Fruit fly (Drosophila melanogaster) whole organism, wandering third instar larva: Measurements from ENCODE around the gene PolE1.

Experiments
- Abd-B ChIP-seq: fragments of >200 bp; optimal IDR thresholded peaks from 2 replicates; lab custom pipeline; 2017; ENCODE audit warnings: missing biosample characterization, missing genetic modification characterization
- CG32264 ChIP-seq: fragments of 200-800 bp; sonication (Bioruptor generic); optimal IDR thresholded peaks from 2 replicates; lab custom pipeline; 2016; ENCODE audit warnings: missing biosample characterization, missing genetic modification characterization
- CG9705 ChIP-seq: fragments of 200-800 bp; sonication (Bioruptor generic); optimal IDR thresholded peaks from 2 replicates; lab custom pipeline; 2018; ENCODE audit warnings: missing biosample characterization, mild to moderate bottlenecking, missing genetic modification characterization
- CrebA ChIP-seq: fragments of 200-800 bp; sonication (Bioruptor generic); optimal IDR thresholded peaks from 2 replicates; lab custom pipeline; 2016; ENCODE audit warnings: missing biosample characterization, mild to moderate bottlenecking, missing genetic modification characterization, borderline replicate concordance
- Dif ChIP-seq: fragments of 200-275, 200-300 bp; sonication (Bioruptor generic); optimal IDR thresholded peaks from 2 replicates; lab custom pipeline; 2018; ENCODE audit warnings: missing biosample characterization, missing genetic modification characterization; ENCODE audit not compliant: partially characterized antibody
- GATAd ChIP-seq: sonication (Bioruptor generic); optimal IDR thresholded peaks from 2 replicates; lab custom pipeline; 2016; ENCODE audit warnings: missing biosample characterization, missing genetic modification characterization
- HLH106 ChIP-seq: fragments of 200-800 bp; optimal IDR thresholded peaks from 3 replicates; lab custom pipeline; 2019; ENCODE audit warnings: missing biosample characterization, mild to moderate bottlenecking, missing genetic modification characterization, moderate library complexity
- Hnf4 ChIP-seq: fragments of 200-800 bp; sonication (Bioruptor generic); optimal IDR thresholded peaks from 2 replicates; lab custom pipeline; 2016; ENCODE audit warnings: missing biosample characterization, mild to moderate bottlenecking, missing genetic modification characterization
- Hr78 ChIP-seq: fragments of >200 bp; optimal IDR thresholded peaks from 2 replicates; lab custom pipeline; 2017; ENCODE audit warnings: missing biosample characterization, missing genetic modification characterization
- Hr83 ChIP-seq: fragments of 200-300 bp; sonication (Bioruptor generic); optimal IDR thresholded peaks from 2 replicates; lab custom pipeline; 2016; ENCODE audit warnings: missing biosample characterization, mild to moderate bottlenecking, missing genetic modification characterization, moderate library complexity; ENCODE audit not compliant: poor library complexity, severe bottlenecking
- Jra ChIP-seq: sonication (Bioruptor generic); optimal IDR thresholded peaks from 2 replicates; lab custom pipeline; 2016; ENCODE audit warnings: missing biosample characterization, missing genetic modification characterization
- Myc ChIP-seq: fragments of >200 bp; optimal IDR thresholded peaks from 2 replicates; lab custom pipeline; 2017
- N ChIP-seq: fragments of >200 bp; optimal IDR thresholded peaks from 2 replicates; lab custom pipeline; 2018; ENCODE audit warnings: missing biosample characterization, missing external identifiers, missing genetic modification characterization
- OdsH ChIP-seq: fragments of 200-800 bp; sonication (Bioruptor generic); optimal IDR thresholded peaks from 2 replicates; lab custom pipeline; 2016; ENCODE audit warnings: missing biosample characterization, mild to moderate bottlenecking, missing genetic modification characterization
- Rel ChIP-seq, 2 experiments: fragments of 200-800 bp; sonication (Bioruptor generic) in 1 of 2; optimal IDR thresholded peaks; 2 replicates in 1 of 2; 3 replicates in 1 of 2; lab custom pipeline; 2016 to 2019; ENCODE audit warnings: mild to moderate bottlenecking in 2 of 2, missing biosample characterization in 2 of 2, missing genetic modification characterization in 2 of 2, moderate library complexity in 1 of 2
- Sp1 ChIP-seq: fragments of 200-800 bp; sonication (Bioruptor generic); optimal IDR thresholded peaks from 3 replicates; lab custom pipeline; 2019; ENCODE audit warnings: missing biosample characterization, mild to moderate bottlenecking, missing genetic modification characterization, moderate library complexity
- br ChIP-seq: fragments of 200-800 bp; sonication (Bioruptor generic); optimal IDR thresholded peaks from 2 replicates; lab custom pipeline; 2016; ENCODE audit warnings: missing biosample characterization, missing genetic modification characterization
- brk ChIP-seq: fragments of 200-800 bp; sonication (Bioruptor generic); optimal IDR thresholded peaks from 2 replicates; lab custom pipeline; 2016; ENCODE audit warnings: missing biosample characterization, mild to moderate bottlenecking, missing genetic modification characterization
- dl ChIP-seq, 2 experiments: fragments of 175-275, 200-275 bp in 1 of 2; fragments of 200-275 bp in 1 of 2; sonication (Bioruptor generic); optimal IDR thresholded peaks; lab custom pipeline; 2018; ENCODE audit warnings: mild to moderate bottlenecking in 2 of 2, missing biosample characterization in 2 of 2, missing genetic modification characterization in 2 of 2, moderate library complexity in 2 of 2; ENCODE audit not compliant: partially characterized antibody in 2 of 2, insufficient read depth in 1 of 2
- dmrt93B ChIP-seq: fragments of 200-800 bp; sonication (Bioruptor generic); optimal IDR thresholded peaks from 2 replicates; lab custom pipeline; 2018; ENCODE audit warnings: missing biosample characterization, mild to moderate bottlenecking, missing genetic modification characterization
- ey ChIP-seq: fragments of 200-800 bp; sonication (Bioruptor generic); optimal IDR thresholded peaks from 2 replicates; lab custom pipeline; 2016; ENCODE audit warnings: missing biosample characterization, missing genetic modification characterization
- foxo ChIP-seq, 2 experiments: fragments of 200-800 bp; sonication (Bioruptor generic); optimal IDR thresholded peaks; 2 replicates in 1 of 2; 3 replicates in 1 of 2; lab custom pipeline; 2016 to 2017; ENCODE audit warnings: missing biosample characterization in 2 of 2, missing genetic modification characterization in 2 of 2
- fru ChIP-seq: fragments of 200-800 bp; sonication (Bioruptor generic); optimal IDR thresholded peaks from 3 replicates; lab custom pipeline; 2016; ENCODE audit warnings: missing biosample characterization, mild to moderate bottlenecking, missing genetic modification characterization
- h ChIP-seq: fragments of 200-800 bp; sonication (Bioruptor generic); optimal IDR thresholded peaks from 3 replicates; lab custom pipeline; 2016; ENCODE audit warnings: missing biosample characterization, mild to moderate bottlenecking, missing genetic modification characterization
- jim ChIP-seq: fragments of 175-275, 200-325 bp; sonication (Bioruptor generic); optimal IDR thresholded peaks from 2 replicates; lab custom pipeline; 2016; ENCODE audit warnings: missing biosample characterization, mild to moderate bottlenecking, missing genetic modification characterization
- lola ChIP-seq: fragments of >200 bp; optimal IDR thresholded peaks from 2 replicates; lab custom pipeline; 2017; ENCODE audit warnings: missing biosample characterization, missing genetic modification characterization
- psq ChIP-seq: fragments of 200-800 bp; sonication (Bioruptor generic); optimal IDR thresholded peaks from 3 replicates; lab custom pipeline; 2017; ENCODE audit warnings: missing biosample characterization, mild to moderate bottlenecking, missing genetic modification characterization, moderate library complexity
- rgr ChIP-seq: fragments of 200-800 bp; sonication (Bioruptor generic); optimal IDR thresholded peaks from 3 replicates; lab custom pipeline; 2016; ENCODE audit warnings: missing biosample characterization, mild to moderate bottlenecking, missing genetic modification characterization
- sage ChIP-seq: fragments of 200-800 bp; sonication (Bioruptor generic); optimal IDR thresholded peaks from 2 replicates; lab custom pipeline; 2016; ENCODE audit warnings: missing biosample characterization, mild to moderate bottlenecking, missing genetic modification characterization
- sv ChIP-seq: fragments of 200-800 bp; sonication (Bioruptor generic); optimal IDR thresholded peaks from 3 replicates; lab custom pipeline; 2016; ENCODE audit warnings: missing biosample characterization, missing genetic modification characterization
- woc ChIP-seq: sonication (Bioruptor generic); optimal IDR thresholded peaks from 2 replicates; lab custom pipeline; 2016; ENCODE audit warnings: missing biosample characterization, mild to moderate bottlenecking, missing genetic modification characterization

The PolE1 gene

dm6 chr3R:23390769-23391309, 42.9 kb downstream of the PolE1 start:
- TF ChIP-seq Sp1 (GFP tag; lab: Kevin White, UChicago), result no peak
- no peak for TF ChIP-seq GATAd (GFP tag; lab: Kevin White, UChicago)
- TF ChIP-seq rgr (GFP tag; lab: Kevin White, UChicago), result no peak
- no peak for TF ChIP-seq Hr83 (GFP tag; lab: Kevin White, UChicago)
- no peak for TF ChIP-seq CrebA
- no peak for TF ChIP-seq HLH106 (tag; lab: Kevin White, UChicago)
- TF ChIP-seq psq (GFP tag; lab: Kevin White, UChicago), result no peak
- TF ChIP-seq Rel (GFP tag; optimal IDR thresholded peaks at IDR 0.05; lab: Kevin White, UChicago), result no peak
- TF ChIP-seq Rel (tag; optimal IDR thresholded peaks at IDR 0.05; lab: Kevin White, UChicago), result no peak
- TF ChIP-seq N (GFP tag; lab: Kevin White, UChicago), result no peak
- TF ChIP-seq CG32264 (GFP tag; lab: Kevin White, UChicago), result no peak
- no peak for TF ChIP-seq brk (GFP tag; lab: Kevin White, UChicago)
- TF ChIP-seq Hnf4 (GFP tag; lab: Kevin White, UChicago), result no peak
- TF ChIP-seq, all 38 proteins: peak for 0

- TF ChIP-seq dmrt93B (GFP tag; lab: Kevin White, UChicago) (no peak), Myc (lab: Kevin White, UChicago) (no peak), h (GFP tag; lab: Kevin White, UChicago) (no peak), br (no peak), dl (GFP tag; optimal IDR thresholded peaks at IDR 0.05; lab: Kevin White, UChicago; ENCODE audit: insufficient read depth in 1 of 2, partially characterized antibody in 2 of 2) (no peak), brk (GFP tag; lab: Kevin White, UChicago) (no peak), GATAd (GFP tag; lab: Kevin White, UChicago) (no peak), psq (GFP tag; lab: Kevin White, UChicago) (no peak), OdsH (no peak), HLH106 (tag; lab: Kevin White, UChicago) (no peak), Jra (GFP tag; lab: Kevin White, UChicago) (no peak), fru (GFP tag; lab: Kevin White, UChicago) (no peak), sage (GFP tag; lab: Kevin White, UChicago) (no peak), sv (GFP tag; lab: Kevin White, UChicago) (no peak), foxo (GFP tag; optimal IDR thresholded peaks at IDR 0.05; lab: Kevin White, UChicago) (no peak), Hnf4 (GFP tag; lab: Kevin White, UChicago) (no peak), Dif (GFP tag; lab: Kevin White, UChicago) (no peak), Hr78 (GFP tag; lab: Kevin White, UChicago) (no peak)
Measured at dm6 chr3R:23392235-23392634, 44.3 kb downstream of the PolE1 start.

dm6 chr3R:23393507-23393906, 45.6 kb downstream of the PolE1 start:
- TF ChIP-seq woc (no peak), CG32264 (GFP tag; lab: Kevin White, UChicago) (no peak), rgr (GFP tag; lab: Kevin White, UChicago) (no peak), ey (GFP tag; lab: Kevin White, UChicago) (no peak), CG9705 (GFP tag; lab: Kevin White, UChicago) (no peak), Myc (lab: Kevin White, UChicago) (no peak), Jra (GFP tag; lab: Kevin White, UChicago) (no peak)
- TF ChIP-seq, all 38 proteins: peak for 0

dm6 chr3R:23395720-23396119, 47.8 kb downstream of the PolE1 start:
- TF ChIP-seq lola (no peak), Abd-B (no peak), jim (no peak)
- TF ChIP-seq, all 38 proteins: peak for 0
